Fruit fly (Drosophila melanogaster) whole organism, embryonic: ENCODE data around the gene jet.

Experiments
- BtbVII ChIP-seq: fragments of 200-800 bp; sonication (Bioruptor generic); optimal IDR thresholded peaks from 3 replicates; lab custom pipeline; 2017; ENCODE audit warnings: missing biosample characterization, mild to moderate bottlenecking, missing genetic modification characterization
- CG10274 ChIP-seq: fragments of 200-800 bp; sonication (Bioruptor generic); optimal IDR thresholded peaks from 3 replicates; lab custom pipeline; 2017; ENCODE audit warnings: missing biosample characterization, mild to moderate bottlenecking, missing genetic modification characterization
- CG10959 ChIP-seq: fragments of 200-800 bp; sonication (Bioruptor generic); IDR thresholded peaks from 2 replicates; pipeline ENCODE4 v1.3.6; 2022; ENCODE audit warnings: missing biosample characterization, missing genetic modification characterization
- CG17612 ChIP-seq: fragments of 200-800 bp; sonication (Bioruptor generic); IDR thresholded peaks from 2 replicates; pipeline ENCODE4 v1.3.6; 2022; ENCODE audit warnings: missing biosample characterization, missing genetic modification characterization
- CG1832 ChIP-seq: fragments of 200-800 bp; sonication (Bioruptor generic); optimal IDR thresholded peaks from 2 replicates; lab custom pipeline; 2017; ENCODE audit warnings: missing biosample characterization, mild to moderate bottlenecking, missing genetic modification characterization, inconsistent platforms
- CG32532 ChIP-seq: fragments of 200-800 bp; sonication (Bioruptor generic); IDR thresholded peaks from 2 replicates; pipeline ENCODE4 v1.3.6; 2022; ENCODE audit warnings: missing biosample characterization, missing genetic modification characterization
- CG32772 ChIP-seq: fragments of 200-800 bp; sonication (Bioruptor generic); IDR thresholded peaks from 2 replicates; pipeline ENCODE4 v1.3.6; 2022; ENCODE audit warnings: missing biosample characterization, missing genetic modification characterization
- CG4730 ChIP-seq: fragments of 200-800 bp; sonication (Bioruptor generic); IDR thresholded peaks from 2 replicates; pipeline ENCODE4 v1.3.6; 2022; ENCODE audit warnings: missing biosample characterization, missing genetic modification characterization
- CG5180 ChIP-seq: fragments of 200-800 bp; sonication (Bioruptor generic); optimal IDR thresholded peaks from 3 replicates; lab custom pipeline; 2017; ENCODE audit warnings: missing biosample characterization, missing genetic modification characterization, mild to moderate bottlenecking, moderate library complexity, missing genetic modification reagents
- CG6654 ChIP-seq: fragments of 200-800 bp; sonication (Bioruptor generic); optimal IDR thresholded peaks from 2 replicates; lab custom pipeline; 2017; ENCODE audit warnings: missing biosample characterization, mild to moderate bottlenecking, missing genetic modification characterization
- CG6791 ChIP-seq: fragments of 200-800 bp; sonication (Bioruptor generic); IDR thresholded peaks from 3 replicates; pipeline ENCODE4 v1.3.6; 2022; ENCODE audit warnings: missing biosample characterization, missing genetic modification characterization; ENCODE audit not compliant: partially characterized antibody
- CG7372 ChIP-seq: fragments of 200-800 bp; sonication (Bioruptor generic); IDR thresholded peaks from 2 replicates; pipeline ENCODE4 v1.3.6; 2022; ENCODE audit warnings: missing biosample characterization, missing genetic modification characterization
- CG7963 ChIP-seq: fragments of 200-800 bp; sonication (Bioruptor generic); IDR thresholded peaks from 3 replicates; pipeline ENCODE4 v1.3.6; 2022; ENCODE audit warnings: missing biosample characterization, missing genetic modification characterization; ENCODE audit not compliant: partially characterized antibody
- CG8924 ChIP-seq: fragments of 200-800 bp; optimal IDR thresholded peaks from 3 replicates; lab custom pipeline; 2019; ENCODE audit warnings: missing biosample characterization, mild to moderate bottlenecking, missing genetic modification characterization, moderate library complexity
- D ChIP-seq, 2 experiments: fragments of 200-800 bp in 1 of 2; fragments of >200 bp in 1 of 2; sonication (Bioruptor generic) in 1 of 2; optimal IDR thresholded peaks; 2 replicates in 1 of 2; 3 replicates in 1 of 2; lab custom pipeline; 2017; ENCODE audit warnings: mild to moderate bottlenecking in 1 of 2, missing biosample characterization in 1 of 2, missing genetic modification characterization in 1 of 2, missing genetic modification reagents in 1 of 2
- E2f1 ChIP-seq: fragments of 200-800 bp; sonication (Bioruptor generic); IDR thresholded peaks from 2 replicates; pipeline ENCODE4 v1.3.6; 2022; ENCODE audit warnings: missing biosample characterization, missing genetic modification characterization
- Eip74EF ChIP-seq, 2 experiments: fragments of 200-800 bp in 1 of 2; fragments of >200 bp in 1 of 2; sonication (Bioruptor generic) in 1 of 2; optimal IDR thresholded peaks; 2 replicates each; lab custom pipeline; 2017 to 2019; ENCODE audit warnings: missing biosample characterization in 2 of 2, missing genetic modification characterization in 2 of 2, mild to moderate bottlenecking in 1 of 2, moderate library complexity in 1 of 2
- Hr3 ChIP-seq: fragments of 200-800 bp; sonication (Bioruptor generic); optimal IDR thresholded peaks from 3 replicates; lab custom pipeline; 2016; ENCODE audit warnings: missing biosample characterization, missing genetic modification characterization
- Oli ChIP-seq: fragments of 200-800 bp; sonication (Bioruptor generic); optimal IDR thresholded peaks from 2 replicates; lab custom pipeline; 2018; ENCODE audit warnings: missing biosample characterization, mild to moderate bottlenecking, missing genetic modification characterization, moderate library complexity
- Sin3A ChIP-seq: fragments of >200 bp; optimal IDR thresholded peaks from 2 replicates; lab custom pipeline; 2018
- TFAM ChIP-seq: fragments of 200-800 bp; sonication (Bioruptor generic); optimal IDR thresholded peaks from 2 replicates; lab custom pipeline; 2017; ENCODE audit warnings: missing biosample characterization, missing genetic modification characterization, inconsistent platforms
- Vsx1 ChIP-seq: fragments of 200-800 bp; sonication (Bioruptor generic); optimal IDR thresholded peaks from 2 replicates; lab custom pipeline; 2017; ENCODE audit warnings: missing biosample characterization, mild to moderate bottlenecking, missing genetic modification characterization, missing genetic modification reagents
- ac ChIP-seq: fragments of 200-800 bp; sonication (Bioruptor generic); optimal IDR thresholded peaks from 3 replicates; lab custom pipeline; 2017; ENCODE audit warnings: missing biosample characterization, mild to moderate bottlenecking, missing genetic modification characterization
- ato ChIP-seq: fragments of 200-800 bp; sonication (Bioruptor generic); IDR thresholded peaks from 2 replicates; pipeline ENCODE4 v1.3.6; 2022; ENCODE audit warnings: missing biosample characterization, missing genetic modification characterization; ENCODE audit not compliant: partially characterized antibody
- az2 ChIP-seq: fragments of 200-800 bp; sonication (Bioruptor generic); optimal IDR thresholded peaks from 3 replicates; lab custom pipeline; 2016; ENCODE audit warnings: missing biosample characterization, missing genetic modification characterization
- cato ChIP-seq: fragments of 200-800 bp; sonication (Bioruptor generic); optimal IDR thresholded peaks from 2 replicates; lab custom pipeline; 2016; ENCODE audit warnings: missing biosample characterization, missing genetic modification characterization, borderline replicate concordance
- ems ChIP-seq: fragments of 200-800 bp; sonication (Bioruptor generic); optimal IDR thresholded peaks from 3 replicates; lab custom pipeline; 2016; ENCODE audit warnings: missing biosample characterization, missing genetic modification characterization
- eve ChIP-seq, 2 experiments: fragments of >200 bp; optimal IDR thresholded peaks; 2 replicates each; lab custom pipeline; 2017; ENCODE audit warnings: missing biosample characterization in 2 of 2, missing genetic modification characterization in 2 of 2
- ham ChIP-seq: fragments of 200-800 bp; sonication (Bioruptor generic); IDR thresholded peaks from 2 replicates; pipeline ENCODE4 v1.3.6; 2022; ENCODE audit warnings: missing biosample characterization, missing genetic modification characterization
- ind ChIP-seq: fragments of 200-800 bp; sonication (Bioruptor generic); optimal IDR thresholded peaks from 3 replicates; lab custom pipeline; 2016; ENCODE audit warnings: missing biosample characterization, missing genetic modification characterization
- inv ChIP-seq: fragments of 200-800 bp; sonication (Bioruptor generic); IDR thresholded peaks from 2 replicates; pipeline ENCODE4 v1.3.6; 2022; ENCODE audit warnings: missing biosample characterization, missing genetic modification characterization; ENCODE audit not compliant: partially characterized antibody
- kah ChIP-seq: fragments of 200-800 bp; sonication (Bioruptor generic); optimal IDR thresholded peaks from 2 replicates; lab custom pipeline; 2018; ENCODE audit warnings: missing biosample characterization, mild to moderate bottlenecking, missing genetic modification characterization
- ken ChIP-seq: fragments of 200-800 bp; sonication (Bioruptor generic); IDR thresholded peaks from 3 replicates; pipeline ENCODE4 v1.3.6; 2022; ENCODE audit warnings: missing biosample characterization, missing genetic modification characterization
- klu ChIP-seq: fragments of 200-800 bp; sonication (Bioruptor generic); IDR thresholded peaks from 2 replicates; pipeline ENCODE4 v1.3.6; 2022; ENCODE audit warnings: missing biosample characterization, missing genetic modification characterization
- luna ChIP-seq: fragments of 200-800 bp; sonication (Bioruptor generic); optimal IDR thresholded peaks from 2 replicates; lab custom pipeline; 2016; ENCODE audit warnings: missing biosample characterization, missing genetic modification characterization
- mld ChIP-seq: fragments of 200-800 bp; sonication (Bioruptor generic); IDR thresholded peaks from 3 replicates; pipeline ENCODE4 v1.3.6; 2022; ENCODE audit warnings: missing biosample characterization, missing genetic modification characterization; ENCODE audit not compliant: partially characterized antibody
- nau ChIP-seq: fragments of 200-800 bp; sonication (Bioruptor generic); optimal IDR thresholded peaks from 3 replicates; lab custom pipeline; 2017; ENCODE audit warnings: missing biosample characterization, mild to moderate bottlenecking, missing genetic modification characterization, missing genetic modification reagents
- odd ChIP-seq: fragments of 200-800 bp; sonication (Bioruptor generic); optimal IDR thresholded peaks from 2 replicates; lab custom pipeline; 2017; ENCODE audit warnings: missing biosample characterization, mild to moderate bottlenecking, missing genetic modification characterization
- pb ChIP-seq: fragments of 200-800 bp; sonication (Bioruptor generic); optimal IDR thresholded peaks from 3 replicates; lab custom pipeline; 2016; ENCODE audit warnings: missing biosample characterization, missing genetic modification characterization
- pum ChIP-seq: fragments of 200-800 bp; sonication (Bioruptor generic); optimal IDR thresholded peaks from 2 replicates; lab custom pipeline; 2016; ENCODE audit warnings: missing biosample characterization, missing genetic modification characterization
- pzg ChIP-seq: fragments of 200-800 bp; sonication (Bioruptor generic); optimal IDR thresholded peaks from 3 replicates; lab custom pipeline; 2018; ENCODE audit warnings: missing biosample characterization, mild to moderate bottlenecking, missing genetic modification characterization, moderate library complexity
- repo ChIP-seq: fragments of 200-800 bp; sonication (Bioruptor generic); optimal IDR thresholded peaks from 2 replicates; lab custom pipeline; 2016; ENCODE audit warnings: missing biosample characterization, missing genetic modification characterization
- salm ChIP-seq: fragments of 200-800 bp; sonication (Bioruptor generic); optimal IDR thresholded peaks from 2 replicates; lab custom pipeline; 2018; ENCODE audit warnings: missing biosample characterization, mild to moderate bottlenecking, missing genetic modification characterization
- sc ChIP-seq, 3 experiments: fragments of >200 bp in 2 of 3; fragments of 200-800 bp in 1 of 3; sonication (Bioruptor generic) in 1 of 3; optimal IDR thresholded peaks; 2 replicates in 2 of 3; 3 replicates in 1 of 3; lab custom pipeline; 2017; ENCODE audit warnings: mild to moderate bottlenecking in 1 of 3, missing biosample characterization in 1 of 3, missing genetic modification characterization in 1 of 3, missing genetic modification reagents in 1 of 3
- sima ChIP-seq: fragments of 200-800 bp; sonication (Bioruptor generic); optimal IDR thresholded peaks from 2 replicates; lab custom pipeline; 2016; ENCODE audit warnings: missing biosample characterization, missing genetic modification characterization
- stwl ChIP-seq: fragments of 200-800 bp; sonication (Bioruptor generic); optimal IDR thresholded peaks from 3 replicates; lab custom pipeline; 2018; ENCODE audit warnings: missing biosample characterization, mild to moderate bottlenecking, missing genetic modification characterization, moderate library complexity
- tgo ChIP-seq: fragments of 200-800 bp; sonication (Bioruptor generic); IDR thresholded peaks from 3 replicates; pipeline ENCODE4 v1.3.6; 2022; ENCODE audit warnings: missing biosample characterization, missing genetic modification characterization
- trem ChIP-seq: fragments of 200-800 bp; optimal IDR thresholded peaks from 3 replicates; lab custom pipeline; 2019; ENCODE audit warnings: missing biosample characterization, mild to moderate bottlenecking, missing genetic modification characterization, moderate library complexity
- wor ChIP-seq: fragments of 200-800 bp; sonication (Bioruptor generic); IDR thresholded peaks from 2 replicates; pipeline ENCODE4 v1.3.6; 2022; ENCODE audit warnings: missing biosample characterization, missing genetic modification characterization
- zen ChIP-seq: fragments of 200-800 bp; sonication (Bioruptor generic); optimal IDR thresholded peaks from 3 replicates; lab custom pipeline; 2018; ENCODE audit warnings: missing biosample characterization, mild to moderate bottlenecking, missing genetic modification characterization, moderate library complexity

jet gene

dm6 chr2L:4945300-4945699 lies 4.3 kb downstream of the jet start, which contains the start of the genes mRpL24 and betaggt-I (continued):
- TF ChIP-seq nau (GFP tag; lab: Kevin White, UChicago) (no peak), Oli (tag; lab: Kevin White, UChicago) (peak; percentile 94), repo (GFP tag; lab: Kevin White, UChicago) (peak; percentile 12), CG10274 (GFP tag; lab: Kevin White, UChicago) (peak; percentile 71), Eip74EF (GFP tag; optimal IDR thresholded peaks at IDR 0.05; lab: Kevin White, UChicago) (peak in 1 of 2 experiments; percentile 92), Hr3 (GFP tag; lab: Kevin White, UChicago) (peak; percentile 96), CG7372 (GFP tag; lab: Robert Waterston, UW) (peak; percentile 96), ems (GFP tag; lab: Kevin White, UChicago) (peak; percentile 57), luna (GFP tag; lab: Kevin White, UChicago) (peak; percentile 1), CG32772 (GFP tag; lab: Robert Waterston, UW) (peak; percentile 96), wor (GFP tag; lab: Robert Waterston, UW) (peak; percentile 93), salm (tag; lab: Kevin White, UChicago) (peak; percentile 93), CG32532 (peak; percentile 97), ind (GFP tag; lab: Kevin White, UChicago) (peak; percentile 94), ac (GFP tag; lab: Kevin White, UChicago) (peak; percentile 23), odd (peak; percentile 90), pum (GFP tag; lab: Kevin White, UChicago) (peak; percentile 80), tgo (GFP tag; lab: Robert Waterston, UW) (peak; percentile 97), klu (GFP tag; lab: Robert Waterston, UW) (peak; percentile 90), sc (optimal IDR thresholded peaks at IDR 0.05; lab: Kevin White, UChicago) (no peak), sc (GFP tag; optimal IDR thresholded peaks at IDR 0.05; lab: Kevin White, UChicago) (peak; percentile 83), pb (no peak), CG7963 (no peak), stwl (tag; lab: Kevin White, UChicago) (peak; percentile 69), Sin3A (lab: Kevin White, UChicago) (peak; percentile 1), TFAM (GFP tag; lab: Kevin White, UChicago) (peak; percentile 53), CG1832 (GFP tag; lab: Kevin White, UChicago) (no peak), BtbVII (GFP tag; lab: Kevin White, UChicago) (peak; percentile 92), CG4730 (GFP tag; lab: Robert Waterston, UW) (peak; percentile 92), E2f1 (peak; percentile 97), trem (peak; percentile 95), CG17612 (GFP tag; lab: Robert Waterston, UW) (peak; percentile 89), az2 (GFP tag; lab: Kevin White, UChicago) (peak; percentile 94), mld (GFP tag; lab: Robert Waterston, UW) (no peak), sima (GFP tag; lab: Kevin White, UChicago) (no peak), CG10959 (GFP tag; lab: Robert Waterston, UW) (peak; percentile 83), ham (GFP tag; lab: Robert Waterston, UW) (peak; percentile 88), Vsx1 (GFP tag; lab: Kevin White, UChicago) (peak; percentile 79), inv (GFP tag; lab: Robert Waterston, UW) (no peak), ken (GFP tag; lab: Robert Waterston, UW) (peak; percentile 97), ato (GFP tag; lab: Robert Waterston, UW) (no peak), CG8924 (peak; percentile 98), zen (tag; lab: Kevin White, UChicago) (peak; percentile 95), CG6791 (GFP tag; lab: Robert Waterston, UW) (no peak), cato (GFP tag; lab: Kevin White, UChicago) (peak; percentile 89), pzg (GFP tag; lab: Kevin White, UChicago) (peak; percentile 54), CG5180 (peak; percentile 78), D (optimal IDR thresholded peaks at IDR 0.05; lab: Kevin White, UChicago) (no peak), D (GFP tag; optimal IDR thresholded peaks at IDR 0.05; lab: Kevin White, UChicago) (peak; percentile 90), eve (GFP tag; optimal IDR thresholded peaks at IDR 0.05; lab: Kevin White, UChicago) (no peak), kah (GFP tag; lab: Kevin White, UChicago) (peak; percentile 80), CG6654 (GFP tag; lab: Kevin White, UChicago) (peak; percentile 81)
